Worm (Caenorhabditis elegans) whole organism, L2 larva: ENCODE results near the gene sre-44.

Source experiments
- C34F6.9 ChIP-seq: fragments of 150-350 bp; optimal IDR thresholded peaks from 2 replicates; lab custom pipeline; 2014; ENCODE audit warnings: missing biosample characterization, missing genetic modification characterization
- F13H6.1 ChIP-seq: sonication (generic microtip); optimal IDR thresholded peaks from 2 replicates; lab custom pipeline; 2016; ENCODE audit warnings: missing genetic modification characterization, missing compliant biosample characterization
- Y55F3AM.14 ChIP-seq: fragments of 200-800 bp; sonication (Bioruptor generic); optimal IDR thresholded peaks from 2 replicates; lab custom pipeline; 2018; ENCODE audit warnings: mild to moderate bottlenecking, missing genetic modification characterization, missing compliant biosample characterization
- aly-2 ChIP-seq: fragments of 150-350 bp; optimal IDR thresholded peaks from 2 replicates; lab custom pipeline; 2014; ENCODE audit warnings: missing biosample characterization, missing genetic modification characterization
- blmp-1 ChIP-seq: sonication (generic microtip); optimal IDR thresholded peaks from 2 replicates; lab custom pipeline; 2017; ENCODE audit warnings: missing genetic modification characterization, mild to moderate bottlenecking, missing compliant biosample characterization, antibody characterized with exemption, moderate library complexity; ENCODE audit not compliant: insufficient read depth
- ceh-16 ChIP-seq: fragments of 150-350 bp; optimal IDR thresholded peaks from 2 replicates; lab custom pipeline; 2014; ENCODE audit warnings: missing biosample characterization, missing genetic modification characterization
- ceh-82 ChIP-seq: fragments of 150-350 bp; optimal IDR thresholded peaks from 2 replicates; lab custom pipeline; 2014; ENCODE audit warnings: missing biosample characterization, missing genetic modification characterization
- crh-2 ChIP-seq: sonication (generic microtip); optimal IDR thresholded peaks from 2 replicates; lab custom pipeline; 2017; ENCODE audit warnings: missing biosample characterization, missing genetic modification characterization
- dmd-4 ChIP-seq: sonication (generic microtip); optimal IDR thresholded peaks from 2 replicates; lab custom pipeline; 2017; ENCODE audit warnings: missing biosample characterization, missing genetic modification characterization
- egl-27 ChIP-seq: sonication (generic microtip); optimal IDR thresholded peaks from 3 replicates; lab custom pipeline; 2017; ENCODE audit warnings: missing biosample characterization, missing genetic modification reagents, missing genetic modification characterization
- elt-3 ChIP-seq: sonication (generic microtip); optimal IDR thresholded peaks from 2 replicates; lab custom pipeline; 2017; ENCODE audit warnings: missing biosample characterization, missing genetic modification characterization
- gmeb-1 ChIP-seq: fragments of 150-350 bp; optimal IDR thresholded peaks from 2 replicates; lab custom pipeline; 2014; ENCODE audit warnings: missing biosample characterization, missing genetic modification characterization
- lin-11 ChIP-seq: fragments of 150-350 bp; sonication (generic microtip); optimal IDR thresholded peaks from 2 replicates; lab custom pipeline; 2014; ENCODE audit warnings: missing biosample characterization, missing genetic modification characterization, inconsistent platforms, mixed read lengths
- lin-13 ChIP-seq: fragments of 150-350 bp; optimal IDR thresholded peaks from 2 replicates; lab custom pipeline; 2014; ENCODE audit warnings: missing biosample characterization, missing genetic modification reagents, missing genetic modification characterization
- lin-39 ChIP-seq: fragments of 150-350 bp; optimal IDR thresholded peaks from 2 replicates; lab custom pipeline; 2014; ENCODE audit warnings: missing biosample characterization, missing genetic modification reagents, missing genetic modification characterization
- lsy-2 ChIP-seq, 2 experiments: fragments of 150-350 bp in 1 of 2; sonication (generic microtip) in 1 of 2; optimal IDR thresholded peaks; 2 replicates each; lab custom pipeline; 2014 to 2017; ENCODE audit warnings: missing biosample characterization in 2 of 2, missing genetic modification characterization in 2 of 2
- mab-5 ChIP-seq: fragments of 150-350 bp; optimal IDR thresholded peaks from 2 replicates; lab custom pipeline; 2014; ENCODE audit warnings: missing biosample characterization, missing genetic modification characterization
- mdl-1 ChIP-seq, 2 experiments: fragments of 150-350 bp in 1 of 2; sonication (generic microtip) in 1 of 2; optimal IDR thresholded peaks; 2 replicates each; lab custom pipeline; 2017; ENCODE audit warnings: missing biosample characterization in 2 of 2, missing genetic modification characterization in 2 of 2
- nhr-11 ChIP-seq: fragments of 150-350 bp; optimal IDR thresholded peaks from 2 replicates; lab custom pipeline; 2014; ENCODE audit warnings: missing biosample characterization, missing genetic modification characterization
- nhr-12 ChIP-seq: fragments of 150-350 bp; optimal IDR thresholded peaks from 2 replicates; lab custom pipeline; 2014; ENCODE audit warnings: missing biosample characterization, missing genetic modification characterization
- nhr-129 ChIP-seq: fragments of 150-350 bp; optimal IDR thresholded peaks from 2 replicates; lab custom pipeline; 2014; ENCODE audit warnings: missing biosample characterization, missing genetic modification characterization
- nhr-25 ChIP-seq: fragments of 150-350 bp; sonication (generic microtip); optimal IDR thresholded peaks from 3 replicates; lab custom pipeline; 2014; ENCODE audit warnings: missing biosample characterization, missing genetic modification characterization
- nhr-6 ChIP-seq: fragments of 150-350 bp; optimal IDR thresholded peaks from 2 replicates; lab custom pipeline; 2014; ENCODE audit warnings: missing biosample characterization, missing genetic modification characterization
- nhr-77 ChIP-seq: fragments of 150-350 bp; optimal IDR thresholded peaks from 2 replicates; lab custom pipeline; 2014; ENCODE audit warnings: missing biosample characterization, missing genetic modification characterization
- peb-1 ChIP-seq: fragments of 150-350 bp; optimal IDR thresholded peaks from 2 replicates; lab custom pipeline; 2014; ENCODE audit warnings: missing biosample characterization, missing genetic modification characterization
- sem-4 ChIP-seq: fragments of 150-350 bp; optimal IDR thresholded peaks from 2 replicates; lab custom pipeline; 2014; ENCODE audit warnings: missing biosample characterization, missing genetic modification reagents, missing genetic modification characterization
- skn-1 ChIP-seq: sonication (generic microtip); optimal IDR thresholded peaks from 2 replicates; lab custom pipeline; 2017; ENCODE audit warnings: missing biosample characterization, missing genetic modification characterization
- sma-3 ChIP-seq: sonication (generic microtip); optimal IDR thresholded peaks from 2 replicates; lab custom pipeline; 2016; ENCODE audit warnings: missing genetic modification reagents, missing genetic modification characterization, missing compliant biosample characterization
- sma-9 ChIP-seq, 2 experiments: fragments of 150-350 bp in 1 of 2; sonication (generic microtip) in 1 of 2; optimal IDR thresholded peaks; 2 replicates each; lab custom pipeline; 2014 to 2016; ENCODE audit warnings: missing genetic modification characterization in 2 of 2, mild to moderate bottlenecking in 1 of 2, missing biosample characterization in 1 of 2, missing compliant biosample characterization in 1 of 2, missing genetic modification reagents in 1 of 2, moderate library complexity in 1 of 2
- snpc-4 ChIP-seq: fragments of 150-350 bp; optimal IDR thresholded peaks from 2 replicates; lab custom pipeline; 2014; ENCODE audit warnings: missing biosample characterization, missing genetic modification characterization
- unc-55 ChIP-seq: fragments of 150-350 bp; sonication (generic microtip); optimal IDR thresholded peaks from 3 replicates; lab custom pipeline; 2014; ENCODE audit warnings: missing biosample characterization, missing genetic modification reagents, missing genetic modification characterization
- unc-62 ChIP-seq: fragments of 150-350 bp; optimal IDR thresholded peaks from 2 replicates; lab custom pipeline; 2014; ENCODE audit warnings: missing biosample characterization, missing genetic modification reagents, missing genetic modification characterization
- zag-1 ChIP-seq: fragments of 150-350 bp; optimal IDR thresholded peaks from 2 replicates; lab custom pipeline; 2014; ENCODE audit warnings: missing biosample characterization, missing genetic modification characterization
- ztf-11 ChIP-seq: sonication (generic microtip); optimal IDR thresholded peaks from 2 replicates; lab custom pipeline; 2017; ENCODE audit warnings: missing biosample characterization, missing genetic modification characterization
- ztf-4 ChIP-seq: fragments of 150-350 bp; optimal IDR thresholded peaks from 2 replicates; lab custom pipeline; 2014; ENCODE audit warnings: missing biosample characterization, missing genetic modification characterization

sre-44 gene

ce11 chrII:13907615-13908014, 41.8 kb upstream of the sre-44 start:
- TF ChIP-seq ceh-82 (tag; lab: Kevin White, UChicago), result no peak
- no peak for TF ChIP-seq aly-2 (tag; lab: Kevin White, UChicago)
- TF ChIP-seq ceh-16 (tag; lab: Kevin White, UChicago), result no peak
- TF ChIP-seq lin-11 (tag; lab: Kevin White, UChicago), result no peak
- TF ChIP-seq unc-62, result no peak
- no peak for TF ChIP-seq nhr-11
- no peak for TF ChIP-seq sma-9 (GFP tag; optimal IDR thresholded peaks at IDR 0.05; lab: Kevin White, UChicago)
- no peak for TF ChIP-seq sma-9 (tag; optimal IDR thresholded peaks at IDR 0.05; lab: Kevin White, UChicago)
- no peak for TF ChIP-seq elt-3 (tag; lab: Kevin White, UChicago)

ce11 chrII:13908592-13908991, 40.8 kb upstream of the sre-44 start, which contains the start of gene citk-1:
Gene citk-1, plus strand, starts transcription at chrII:13908914.
- TF ChIP-seq zag-1 (tag; lab: Kevin White, UChicago) (no peak), nhr-6 (tag; lab: Kevin White, UChicago) (no peak), lin-11 (tag; lab: Kevin White, UChicago) (peak; percentile 71), mdl-1 (tag; optimal IDR thresholded peaks at IDR 0.05; lab: Kevin White, UChicago) (no peak), lsy-2 (tag; optimal IDR thresholded peaks at IDR 0.05; lab: Kevin White, UChicago) (peak in 1 of 2 experiments; percentile 52), mab-5 (tag; lab: Kevin White, UChicago) (peak; percentile 46), Y55F3AM.14 (GFP tag; lab: Kevin White, UChicago) (no peak), sma-3 (GFP tag; lab: Kevin White, UChicago) (peak; percentile 50), F13H6.1 (peak; percentile 63), snpc-4 (tag; lab: Kevin White, UChicago) (peak; percentile 68), nhr-129 (tag; lab: Kevin White, UChicago) (peak; percentile 87), ceh-16 (tag; lab: Kevin White, UChicago) (no peak), unc-55 (GFP tag; lab: Kevin White, UChicago) (peak; percentile 92), ztf-4 (tag; lab: Kevin White, UChicago) (no peak), skn-1 (tag; lab: Kevin White, UChicago) (no peak), elt-3 (tag; lab: Kevin White, UChicago) (no peak), nhr-12 (tag; lab: Kevin White, UChicago) (no peak), blmp-1 (tag; lab: Kevin White, UChicago) (peak; percentile 37), sma-9 (GFP tag; optimal IDR thresholded peaks at IDR 0.05; lab: Kevin White, UChicago) (peak; percentile 56), sma-9 (tag; optimal IDR thresholded peaks at IDR 0.05; lab: Kevin White, UChicago) (no peak), sem-4 (tag; lab: Kevin White, UChicago) (no peak), egl-27 (tag; lab: Kevin White, UChicago) (peak; percentile 36), peb-1 (tag; lab: Kevin White, UChicago) (no peak), aly-2 (tag; lab: Kevin White, UChicago) (no peak), C34F6.9 (tag; lab: Kevin White, UChicago) (peak; percentile 84), nhr-25 (tag; lab: Kevin White, UChicago) (no peak), gmeb-1 (tag; lab: Kevin White, UChicago) (peak; percentile 97), nhr-77 (tag; lab: Kevin White, UChicago) (no peak), lin-39 (tag; lab: Kevin White, UChicago) (no peak), unc-62 (no peak)

ce11 chrII:13916040-13916439, 33.4 kb upstream of the sre-44 start, which contains the start of gene mltn-3:
Gene mltn-3, plus strand, starts transcription at chrII:13916340.
- TF ChIP-seq crh-2 (tag; lab: Kevin White, UChicago) (no peak), dmd-4 (tag; lab: Kevin White, UChicago) (no peak), egl-27 (tag; lab: Kevin White, UChicago) (no peak), skn-1 (tag; lab: Kevin White, UChicago) (no peak), lin-13 (GFP tag; lab: Kevin White, UChicago) (no peak), snpc-4 (tag; lab: Kevin White, UChicago) (no peak), aly-2 (tag; lab: Kevin White, UChicago) (no peak), unc-55 (GFP tag; lab: Kevin White, UChicago) (no peak), lin-11 (tag; lab: Kevin White, UChicago) (no peak), elt-3 (tag; lab: Kevin White, UChicago) (no peak), ztf-11 (tag; lab: Kevin White, UChicago) (no peak), ceh-82 (tag; lab: Kevin White, UChicago) (no peak), zag-1 (tag; lab: Kevin White, UChicago) (no peak), peb-1 (tag; lab: Kevin White, UChicago) (no peak), Y55F3AM.14 (GFP tag; lab: Kevin White, UChicago) (no peak)
